Worm (Caenorhabditis elegans) whole organism, early embryonic: ENCODE data around the gene nhr-261.

Source experiments
- F13C5.2 ChIP-seq: sonication (generic microtip); optimal IDR thresholded peaks from 2 replicates; lab custom pipeline; 2017; ENCODE audit warnings: mild to moderate bottlenecking, missing genetic modification characterization, inconsistent platforms, missing compliant biosample characterization
- ama-1 ChIP-seq: fragments of 150-350 bp; optimal IDR thresholded peaks from 2 replicates; lab custom pipeline; 2014

DNA sequence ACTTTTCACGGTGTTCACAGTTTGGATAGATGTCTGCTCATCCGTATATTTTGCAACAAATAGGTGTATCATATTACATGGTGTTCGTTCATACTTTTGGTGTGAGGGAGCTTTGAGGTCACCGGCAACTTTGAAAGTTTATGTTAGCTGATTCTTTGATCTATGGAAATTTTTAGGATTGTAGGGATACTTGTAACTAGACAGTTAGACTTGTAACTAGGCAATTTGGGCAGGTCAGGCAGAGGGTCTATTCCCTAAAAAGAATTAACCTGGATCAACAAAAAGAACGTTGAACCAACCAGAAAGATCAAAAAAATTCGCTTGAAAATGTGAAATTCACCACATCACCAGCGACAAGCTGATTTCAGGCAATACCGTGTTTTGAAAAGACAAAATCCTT, 29.4 kb upstream of the nhr-261 start:
- no peak for TF ChIP-seq ama-1 (lab: Kevin White, UChicago)
- no peak for TF ChIP-seq F13C5.2 (tag; lab: Kevin White, UChicago)
